Fruit fly (Drosophila melanogaster) S2 (cell line): ENCODE results near the gene CG17598.

Experiments used
- CG8478 ChIP-seq: fragments of >200 bp; optimal IDR thresholded peaks from 2 replicates; lab custom pipeline; 2018
- CTCF ChIP-seq, 2 experiments: fragments of >200 bp; optimal IDR thresholded peaks; 2 replicates each; lab custom pipeline; 2018

Gene CG17598

DNA sequence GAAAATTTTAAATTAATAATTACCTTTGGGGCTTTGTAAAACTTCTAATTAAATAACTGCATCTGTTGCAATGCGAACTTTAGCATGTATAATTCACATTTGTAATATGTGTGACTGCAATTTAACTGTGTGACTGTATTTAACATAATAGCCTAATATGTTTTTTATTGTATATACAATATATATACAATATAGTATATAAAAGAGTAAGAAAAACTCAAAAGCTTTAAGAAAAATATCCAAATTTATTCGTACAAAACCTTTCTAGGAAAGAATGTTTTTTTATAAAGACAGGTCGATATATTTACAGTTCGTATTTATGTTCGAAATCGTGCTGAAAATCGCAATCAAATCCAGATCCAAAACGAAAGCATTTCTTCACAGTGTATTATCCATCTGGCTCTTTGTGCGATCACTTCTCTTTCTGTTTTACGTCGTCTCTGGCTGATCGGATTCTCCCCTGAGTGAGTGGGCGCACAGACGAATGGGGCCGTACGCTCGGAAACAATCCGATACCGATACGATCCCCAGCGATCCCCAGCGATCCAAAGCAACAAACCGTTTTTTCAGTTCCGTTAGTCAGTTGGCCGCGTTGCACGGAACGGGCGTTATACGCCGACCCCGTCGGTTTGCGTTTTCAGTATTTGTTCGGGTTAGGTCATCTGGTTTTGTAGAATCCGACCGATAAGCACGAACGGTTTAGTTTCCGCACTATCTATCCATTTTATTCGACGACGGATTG, 49.0 kb downstream of the CG17598 start:
- TF ChIP-seq CTCF (optimal IDR thresholded peaks at IDR 0.05; lab: Kevin White, UChicago) (no peak), CG8478 (no peak)

DNA sequence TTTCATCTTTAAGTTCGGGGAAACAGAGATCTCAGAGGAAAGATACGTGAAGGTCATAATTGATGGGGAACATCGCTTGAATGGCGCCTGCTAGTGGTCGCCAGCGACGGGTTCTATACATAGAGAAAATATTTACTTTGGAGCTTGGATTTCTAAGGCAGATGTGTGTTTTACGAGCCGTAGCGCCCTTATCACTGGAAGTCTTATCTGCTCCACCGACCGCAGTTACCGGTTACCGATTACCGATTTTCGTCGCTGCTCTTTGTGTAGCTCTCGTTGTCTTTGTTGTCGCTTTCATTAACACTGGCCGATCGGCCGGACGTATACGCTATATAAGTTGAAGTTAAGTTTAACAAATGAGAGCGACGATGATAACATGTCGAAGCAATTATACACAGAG, 49.6 kb downstream of the CG17598 start:
- TF ChIP-seq CG8478 (no peak), CTCF (optimal IDR thresholded peaks at IDR 0.05; lab: Kevin White, UChicago) (no peak)

DNA sequence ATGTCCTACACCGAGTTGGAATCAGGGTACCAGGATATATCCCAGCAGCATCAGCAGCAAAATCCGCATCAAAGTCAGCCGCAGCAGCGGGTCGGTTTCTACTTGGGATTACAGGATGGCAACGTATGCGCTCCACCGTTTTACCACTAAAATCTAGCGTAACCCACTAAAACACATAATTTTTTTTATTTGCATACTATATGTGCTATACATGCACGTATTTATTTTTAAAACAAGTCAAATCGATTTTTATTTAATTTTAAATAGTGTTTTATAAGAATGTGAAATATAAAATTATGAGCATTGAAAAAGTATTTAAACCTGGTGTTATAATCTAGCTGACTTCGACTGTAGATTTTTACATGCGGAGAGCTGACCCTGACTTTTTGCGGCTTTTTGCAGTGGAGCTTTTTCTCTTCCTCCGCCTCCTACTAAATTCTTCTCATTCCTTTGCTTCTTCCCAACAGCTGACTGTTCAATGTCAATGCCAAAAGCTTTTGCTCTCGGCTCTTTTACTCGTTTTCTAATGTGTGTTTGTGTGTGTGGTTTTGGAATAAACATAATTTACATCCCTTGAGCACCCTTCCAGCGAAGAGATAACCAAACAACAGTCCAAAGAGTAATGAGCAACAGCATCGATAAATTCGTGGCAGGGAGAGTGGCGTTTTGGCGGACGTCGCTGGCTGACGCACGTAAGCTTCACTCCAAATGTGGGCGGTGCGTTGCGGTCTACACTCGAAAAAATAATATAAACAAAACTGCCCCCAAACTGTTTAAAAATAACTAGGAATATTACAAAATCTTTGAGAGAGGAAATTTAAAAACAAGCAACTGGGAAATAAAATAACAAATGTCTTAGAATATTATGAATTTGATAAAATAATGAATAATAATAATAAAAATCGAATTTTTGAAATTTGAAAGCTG, 52.3 kb downstream of the CG17598 start:
- TF ChIP-seq CTCF (optimal IDR thresholded peaks at IDR 0.05; lab: Kevin White, UChicago) (no peak), CG8478 (no peak)

DNA sequence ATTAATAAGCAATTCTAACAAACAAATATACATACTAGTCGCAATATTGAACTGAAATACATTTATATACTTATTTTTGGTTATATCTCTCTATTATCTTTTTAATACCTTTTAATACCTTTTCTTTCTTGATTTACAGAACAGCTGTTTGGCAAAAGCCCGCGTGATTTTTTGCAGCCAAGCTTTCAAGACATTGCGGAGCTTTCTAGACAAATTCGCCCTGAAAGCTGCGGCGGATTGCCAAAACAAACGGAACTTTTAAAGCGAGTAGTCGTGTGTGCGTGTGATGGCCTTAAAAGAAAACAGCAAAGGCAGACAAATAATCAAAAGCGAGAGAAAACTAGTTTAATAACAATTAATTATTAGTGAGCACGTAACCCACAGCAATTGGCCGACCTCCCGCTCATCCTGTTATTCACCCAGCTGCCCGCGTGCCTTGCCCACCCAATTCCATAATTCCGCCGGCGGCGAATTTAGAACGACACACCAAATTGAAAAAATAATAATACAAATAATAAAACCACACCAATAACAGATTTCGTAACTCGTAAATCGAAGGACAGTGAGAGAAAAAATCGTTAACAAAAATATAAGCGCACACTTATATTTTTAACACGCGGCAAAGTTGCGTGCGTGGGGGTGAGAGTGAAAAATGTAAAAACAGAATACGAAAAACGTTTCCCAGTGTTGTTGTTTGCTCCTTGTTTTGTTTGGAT, 53.1 kb downstream of the CG17598 start:
- TF ChIP-seq CG8478 (no peak), CTCF (optimal IDR thresholded peaks at IDR 0.05; lab: Kevin White, UChicago) (no peak)

DNA sequence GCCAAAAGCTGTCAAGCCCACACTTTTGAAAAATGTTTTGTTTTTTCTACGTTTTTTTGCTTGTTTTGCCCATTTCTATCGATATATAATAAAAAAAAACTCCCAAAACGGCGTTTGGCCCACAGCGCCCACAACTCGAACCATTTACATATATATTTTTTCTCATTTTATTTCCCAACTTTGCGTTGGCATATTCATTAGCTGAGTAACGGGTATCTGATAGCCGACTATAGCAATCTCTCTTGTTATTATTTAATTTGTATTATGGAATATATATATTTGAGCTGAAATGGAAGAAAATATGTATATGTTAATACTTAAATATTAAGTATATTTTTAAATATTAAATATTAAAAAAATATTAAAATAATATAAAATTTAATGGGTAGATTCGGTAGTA, 53.7 kb downstream of the CG17598 start:
- TF ChIP-seq CTCF (optimal IDR thresholded peaks at IDR 0.05; lab: Kevin White, UChicago) = no peak
- no peak for TF ChIP-seq CG8478
